Worm (Caenorhabditis elegans) whole organism, L2 larva: ENCODE measurements around the gene K01A2.5.

Experiments
- nhr-11 ChIP-seq: fragments of 150-350 bp; optimal IDR thresholded peaks from 2 replicates; lab custom pipeline; 2014; ENCODE audit warnings: missing biosample characterization, missing genetic modification characterization
- peb-1 ChIP-seq: fragments of 150-350 bp; optimal IDR thresholded peaks from 2 replicates; lab custom pipeline; 2014; ENCODE audit warnings: missing biosample characterization, missing genetic modification characterization
- snpc-4 ChIP-seq: fragments of 150-350 bp; optimal IDR thresholded peaks from 2 replicates; lab custom pipeline; 2014; ENCODE audit warnings: missing biosample characterization, missing genetic modification characterization

ce11 chrII:288705-289205 lies 12.3 kb upstream of the K01A2.5 start, which contains the start of gene mrpl-41:
- no peak for TF ChIP-seq snpc-4 (tag; lab: Kevin White, UChicago)
- no peak for TF ChIP-seq peb-1
- no peak for TF ChIP-seq nhr-11
